Worm (Caenorhabditis elegans) whole organism, L4/young adult: Measurements from ENCODE around the gene T14G10.8.
A peak's percentile ranks its signal among the peaks of the same experiment; 100 is the strongest.

Source experiments
- W03F9.2 ChIP-seq: fragments of 150-350 bp; optimal IDR thresholded peaks from 2 replicates; lab custom pipeline; 2014; ENCODE audit warnings: missing biosample characterization, missing genetic modification characterization
- dao-5 ChIP-seq: sonication (generic microtip); optimal IDR thresholded peaks from 2 replicates; lab custom pipeline; 2016; ENCODE audit warnings: missing genotype, missing genetic modification characterization, moderate library complexity, missing compliant biosample characterization
- him-1 ChIP-seq: sonication (generic microtip); optimal IDR thresholded peaks from 2 replicates; lab custom pipeline; 2016; ENCODE audit warnings: missing genotype, missing genetic modification reagents, missing genetic modification characterization, missing compliant biosample characterization

The T14G10.8 gene

DNA sequence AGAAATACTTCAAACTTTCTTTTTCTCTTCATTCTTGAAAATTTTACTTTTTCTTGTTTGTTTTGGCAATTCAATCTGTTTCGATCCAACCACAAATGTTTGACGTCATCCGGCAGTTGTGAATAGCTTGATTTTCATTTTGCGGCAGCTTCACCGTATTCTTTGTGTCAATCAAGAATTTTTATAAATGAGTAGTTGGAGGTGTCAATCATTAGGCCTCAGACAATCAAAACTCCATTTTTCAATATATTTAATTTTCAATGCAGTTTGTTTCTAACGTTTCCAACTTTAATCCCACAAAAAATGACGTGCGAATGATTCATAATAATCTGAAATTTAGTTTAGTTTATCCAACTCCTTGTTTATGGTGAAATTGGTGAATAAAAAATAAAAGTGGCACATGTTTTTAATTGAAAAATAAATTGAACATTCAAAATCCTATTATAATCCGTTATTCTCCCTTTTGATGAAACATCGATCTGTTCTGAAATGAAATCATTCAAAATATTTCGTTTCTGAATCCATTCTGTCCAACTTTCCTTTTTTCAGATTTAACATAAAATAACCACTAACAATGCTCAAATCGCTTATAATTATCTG, 10.8 kb upstream of the T14G10.8 start, which contains the start of gene ttr-53:
Gene ttr-53 (plus strand): TSS at position 550 of the 600 bp plus-strand sequence.
- no peak for TF ChIP-seq W03F9.2 (tag; lab: Kevin White, UChicago)

DNA sequence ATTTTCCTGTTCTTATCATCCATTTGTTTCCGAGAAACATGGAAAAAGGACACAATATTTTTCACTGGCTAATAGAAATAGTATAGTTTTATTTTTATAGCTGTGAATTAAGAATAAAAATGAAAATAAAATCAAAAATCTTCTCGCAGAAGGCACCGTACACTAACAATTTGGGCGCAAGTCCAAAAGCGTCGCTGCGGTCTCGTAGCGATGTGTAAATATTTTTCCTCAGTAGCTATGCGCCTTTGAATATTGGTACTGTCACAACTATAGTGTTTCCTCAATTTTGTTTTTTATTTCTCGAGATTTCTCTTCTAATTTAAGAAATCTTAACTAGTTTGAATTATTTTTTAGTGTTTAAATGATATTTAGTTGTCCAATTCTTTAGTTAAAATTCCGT, 10.2 kb upstream of the T14G10.8 start:
- TF ChIP-seq dao-5 (tag; lab: Kevin White, UChicago), result no peak
- no peak for TF ChIP-seq W03F9.2 (tag; lab: Kevin White, UChicago)
- TF ChIP-seq him-1, result no peak

DNA sequence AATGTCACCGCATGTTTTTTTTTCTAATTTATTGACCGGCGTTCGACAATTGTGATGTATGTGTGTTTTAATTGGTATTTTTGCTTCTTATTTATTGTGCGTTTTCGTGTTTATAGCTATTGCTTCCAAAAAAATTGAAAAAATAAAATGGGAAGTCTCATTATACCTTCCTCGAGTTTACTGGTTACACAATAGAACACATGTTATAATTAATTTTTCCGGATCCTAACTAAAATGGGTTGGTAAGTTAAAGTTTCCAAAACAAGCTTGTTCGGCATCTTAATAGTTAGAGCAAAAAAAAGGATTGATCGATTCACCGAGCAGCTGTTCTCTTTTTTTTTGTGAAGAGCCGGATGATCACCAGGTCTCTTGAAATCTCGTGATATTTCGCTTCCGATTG, 8.7 kb upstream of the T14G10.8 start, which contains the start of gene ttr-54:
Gene ttr-54 (plus strand): TSS at position 301 of the 400 bp plus-strand sequence.
- TF ChIP-seq dao-5 (tag; lab: Kevin White, UChicago) (no peak), W03F9.2 (tag; lab: Kevin White, UChicago) (no peak), him-1 (no peak)

DNA sequence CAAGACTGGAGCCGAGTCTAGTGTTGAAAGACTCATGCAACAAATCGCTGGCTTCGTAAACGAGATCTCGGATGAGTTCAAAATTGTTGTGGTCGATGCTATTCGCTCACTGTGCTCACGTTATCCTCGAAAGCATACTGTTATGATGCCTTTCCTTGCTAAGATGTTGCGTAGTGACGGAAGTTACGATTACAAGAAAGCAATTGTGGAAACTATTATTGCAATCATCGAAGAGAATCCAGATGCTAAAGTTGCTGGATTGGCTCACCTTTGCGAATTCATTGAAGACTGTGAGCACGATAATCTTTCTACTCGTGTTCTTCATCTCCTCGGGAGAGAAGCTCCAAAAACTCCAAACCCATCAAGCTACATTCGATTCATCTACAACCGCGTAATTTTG, 6.7 kb upstream of the T14G10.8 start:
- TF ChIP-seq him-1, result no peak
- no peak for TF ChIP-seq dao-5 (tag; lab: Kevin White, UChicago)
- no peak for TF ChIP-seq W03F9.2 (tag; lab: Kevin White, UChicago)

ce11 chrIV:10151439-10151997, 4.7 kb upstream of the T14G10.8 start, which contains the start of gene copg-1:
copg-1 (plus strand) TSS chrIV:10151947.
- no peak for TF ChIP-seq dao-5 (tag; lab: Kevin White, UChicago)
- peak; percentile 7 for TF ChIP-seq him-1
- TF ChIP-seq W03F9.2 (tag; lab: Kevin White, UChicago), result peak; percentile 63

ce11 chrIV:10150552-10151004, 3.8 kb upstream of the T14G10.8 start, which contains the start of gene tsp-12:
tsp-12 (minus strand) TSS chrIV:10150602.
- TF ChIP-seq W03F9.2 (tag; lab: Kevin White, UChicago), result no peak
- no peak for TF ChIP-seq dao-5 (tag; lab: Kevin White, UChicago)
- no peak for TF ChIP-seq him-1

DNA sequence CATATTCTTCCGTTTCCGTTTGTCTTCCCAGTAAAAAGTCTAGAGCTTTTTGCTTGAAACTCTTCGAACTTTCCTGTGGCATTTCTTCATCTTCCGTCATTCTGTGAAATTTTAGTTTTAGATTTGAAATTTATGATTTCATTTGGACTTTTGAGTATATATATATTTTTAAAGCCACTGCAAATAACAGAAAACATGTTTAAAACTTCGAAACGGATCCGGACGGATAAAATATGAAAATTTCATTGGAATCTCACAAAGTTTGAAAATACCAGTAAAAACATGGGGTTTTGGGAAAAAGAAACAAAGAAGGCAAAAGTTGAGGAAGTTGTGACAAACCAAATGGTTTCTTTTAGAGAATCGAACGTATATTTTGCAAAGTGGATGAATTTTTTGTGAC, 2.2 kb upstream of the T14G10.8 start, which contains the start of gene pigs-1:
Gene pigs-1 (minus strand): TSS at position 101 of the 400 bp plus-strand sequence.
- TF ChIP-seq dao-5 (tag; lab: Kevin White, UChicago) (no peak), W03F9.2 (tag; lab: Kevin White, UChicago) (no peak)

- TF ChIP-seq dao-5 (tag; lab: Kevin White, UChicago) (no peak), W03F9.2 (tag; lab: Kevin White, UChicago) (no peak), him-1 (no peak)
These were observed 1.9 kb downstream of the T14G10.8 start for ce11 chrIV:10144909-10145308.

ce11 chrIV:10144487-10144886, 2.3 kb downstream of the T14G10.8 start:
- TF ChIP-seq W03F9.2 (tag; lab: Kevin White, UChicago), result no peak
- no peak for TF ChIP-seq him-1
- no peak for TF ChIP-seq dao-5 (tag; lab: Kevin White, UChicago)

- TF ChIP-seq W03F9.2 (tag; lab: Kevin White, UChicago) (no peak), dao-5 (tag; lab: Kevin White, UChicago) (no peak), him-1 (no peak)
These were observed 3.1 kb downstream of the T14G10.8 start, which contains the start of gene msp-38 for ce11 chrIV:10143640-10144039. msp-38 (minus strand) TSS chrIV:10143740.

- no peak for TF ChIP-seq dao-5 (tag; lab: Kevin White, UChicago)
- no peak for TF ChIP-seq W03F9.2 (tag; lab: Kevin White, UChicago)
- no peak for TF ChIP-seq him-1
These were observed 4.8 kb downstream of the T14G10.8 start, which contains the start of the genes gst-2, gst-4 and dhs-12 for ce11 chrIV:10141930-10142505. gst-2 (minus strand) TSS chrIV:10142061. gst-4 (plus strand) TSS chrIV:10142225. dhs-12 (plus strand) TSS chrIV:10142455.

- TF ChIP-seq him-1 (no peak), dao-5 (tag; lab: Kevin White, UChicago) (no peak), W03F9.2 (tag; lab: Kevin White, UChicago) (no peak)
These were observed 6.6 kb downstream of the T14G10.8 start, which contains the start of gene gst-3 for ce11 chrIV:10140143-10140542. gst-3 (minus strand) TSS chrIV:10140243.

ce11 chrIV:10137804-10138203, 9.0 kb downstream of the T14G10.8 start, which contains the start of gene K08F4.12:
K08F4.12 (plus strand) TSS chrIV:10138104.
- TF ChIP-seq W03F9.2 (tag; lab: Kevin White, UChicago), result no peak
- no peak for TF ChIP-seq him-1
- TF ChIP-seq dao-5 (tag; lab: Kevin White, UChicago), result no peak

DNA sequence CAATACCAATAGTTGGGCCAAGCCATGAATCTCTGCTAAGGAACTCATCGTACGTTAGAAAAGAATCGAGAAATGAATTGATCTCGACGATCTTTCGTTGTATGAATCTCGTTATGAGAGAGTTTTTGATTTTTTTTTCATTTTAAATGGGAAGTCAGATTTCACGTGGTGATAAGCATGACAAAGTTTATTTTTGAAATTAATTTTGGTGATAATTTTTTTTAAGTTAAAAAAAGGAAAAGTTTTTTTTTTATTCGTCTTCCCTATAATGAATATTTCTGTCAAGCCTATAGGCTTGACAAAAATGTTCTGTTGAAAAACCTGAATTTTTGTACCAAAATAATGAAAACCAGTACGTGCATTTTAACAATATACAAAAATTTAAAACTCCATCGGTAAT, 11.0 kb downstream of the T14G10.8 start, which contains the start of gene K08F4.5:
Gene K08F4.5 (minus strand): TSS at position 101 of the 400 bp plus-strand sequence.
- TF ChIP-seq W03F9.2 (tag; lab: Kevin White, UChicago), result no peak
- TF ChIP-seq dao-5 (tag; lab: Kevin White, UChicago), result no peak
- TF ChIP-seq him-1, result no peak
